Fruit fly (Drosophila melanogaster) whole organism, embryonic: ENCODE results near the gene salm.

Source experiments
- Bgb ChIP-seq: fragments of 200-800 bp; sonication (Bioruptor generic); IDR thresholded peaks from 2 replicates; pipeline ENCODE4 v1.3.6; 2022; ENCODE audit warnings: missing biosample characterization, missing genetic modification characterization; ENCODE audit not compliant: partially characterized antibody
- CG10274 ChIP-seq: fragments of 200-800 bp; sonication (Bioruptor generic); optimal IDR thresholded peaks from 3 replicates; lab custom pipeline; 2017; ENCODE audit warnings: missing biosample characterization, mild to moderate bottlenecking, missing genetic modification characterization
- CG1233 ChIP-seq: fragments of 200-800 bp; sonication (Bioruptor generic); optimal IDR thresholded peaks from 4 replicates; lab custom pipeline; 2018; ENCODE audit warnings: missing biosample characterization, mild to moderate bottlenecking, missing genetic modification characterization
- CG12942 ChIP-seq: fragments of 200-800 bp; sonication (Bioruptor generic); optimal IDR thresholded peaks from 3 replicates; lab custom pipeline; 2016; ENCODE audit warnings: missing biosample characterization, missing genetic modification characterization
- CG14050 ChIP-seq: fragments of 200-800 bp; sonication (Bioruptor generic); IDR thresholded peaks from 3 replicates; pipeline ENCODE4 v1.3.6; 2022; ENCODE audit warnings: missing biosample characterization, missing genetic modification characterization
- CG17328 ChIP-seq: fragments of 200-800 bp; sonication (Bioruptor generic); IDR thresholded peaks from 2 replicates; pipeline ENCODE4 v1.3.6; 2022; ENCODE audit warnings: missing biosample characterization, missing genetic modification characterization
- CG17361 ChIP-seq: fragments of 200-800 bp; sonication (Bioruptor generic); IDR thresholded peaks from 3 replicates; pipeline ENCODE4 v1.3.6; 2022; ENCODE audit warnings: missing biosample characterization, missing genetic modification characterization
- CG17802 ChIP-seq: fragments of 200-800 bp; sonication (Bioruptor generic); optimal IDR thresholded peaks from 2 replicates; lab custom pipeline; 2018; ENCODE audit warnings: missing biosample characterization, mild to moderate bottlenecking, missing genetic modification characterization, moderate library complexity
- CG2129 ChIP-seq: fragments of 200-800 bp; sonication (Bioruptor generic); IDR thresholded peaks from 2 replicates; pipeline ENCODE4 v1.3.6; 2022; ENCODE audit warnings: missing biosample characterization, missing genetic modification characterization; ENCODE audit not compliant: partially characterized antibody
- CG2199 ChIP-seq: fragments of 200-800 bp; sonication (Bioruptor generic); IDR thresholded peaks from 3 replicates; pipeline ENCODE4 v1.3.6; 2022; ENCODE audit warnings: missing biosample characterization, missing genetic modification characterization
- CG31224 ChIP-seq: fragments of 200-800 bp; sonication (Bioruptor generic); IDR thresholded peaks from 2 replicates; pipeline ENCODE4 v1.3.6; 2022; ENCODE audit warnings: missing biosample characterization, missing genetic modification characterization
- CG31441 ChIP-seq: fragments of 200-800 bp; sonication (Bioruptor generic); IDR thresholded peaks from 2 replicates; pipeline ENCODE4 v1.3.6; 2022; ENCODE audit warnings: missing biosample characterization, missing genetic modification characterization
- CG3995 ChIP-seq: fragments of 200-800 bp; sonication (Bioruptor generic); optimal IDR thresholded peaks from 3 replicates; lab custom pipeline; 2016; ENCODE audit warnings: missing biosample characterization, missing genetic modification characterization
- CG6654 ChIP-seq: fragments of 200-800 bp; sonication (Bioruptor generic); optimal IDR thresholded peaks from 2 replicates; lab custom pipeline; 2017; ENCODE audit warnings: missing biosample characterization, mild to moderate bottlenecking, missing genetic modification characterization
- CG8478 ChIP-seq: fragments of >200 bp; optimal IDR thresholded peaks from 2 replicates; lab custom pipeline; 2018
- Med ChIP-seq: fragments of 200-800 bp; sonication (Bioruptor generic); peaks from one replicate; lab custom pipeline; 2016; ENCODE audit warnings: missing biosample characterization, missing genetic modification characterization, mild to moderate bottlenecking, inconsistent platforms, moderate library complexity
- NfI ChIP-seq: fragments of 200-800 bp; sonication (Bioruptor generic); optimal IDR thresholded peaks from 3 replicates; lab custom pipeline; 2018; ENCODE audit warnings: missing biosample characterization, mild to moderate bottlenecking, missing genetic modification characterization, moderate library complexity
- Opbp ChIP-seq: fragments of 200-800 bp; sonication (Bioruptor generic); IDR thresholded peaks from 3 replicates; pipeline ENCODE4 v1.3.6; 2022; ENCODE audit warnings: missing biosample characterization, missing genetic modification characterization; ENCODE audit not compliant: partially characterized antibody
- ab ChIP-seq: fragments of 200-800 bp; sonication (Bioruptor generic); optimal IDR thresholded peaks from 2 replicates; lab custom pipeline; 2016; ENCODE audit warnings: missing biosample characterization, missing genetic modification characterization
- aop ChIP-seq: fragments of 200-800 bp; sonication (Bioruptor generic); IDR thresholded peaks from 2 replicates; pipeline ENCODE4 v1.3.6; 2022; ENCODE audit warnings: missing biosample characterization, missing genetic modification characterization
- az2 ChIP-seq: fragments of 200-800 bp; sonication (Bioruptor generic); optimal IDR thresholded peaks from 3 replicates; lab custom pipeline; 2016; ENCODE audit warnings: missing biosample characterization, missing genetic modification characterization
- btn ChIP-seq: fragments of 200-800 bp; sonication (Bioruptor generic); optimal IDR thresholded peaks from 2 replicates; lab custom pipeline; 2016; ENCODE audit warnings: missing biosample characterization, missing genetic modification characterization
- chif ChIP-seq, 2 experiments: fragments of 200-800 bp; sonication (Bioruptor generic); optimal IDR thresholded peaks; 3 replicates each; lab custom pipeline; 2016; ENCODE audit warnings: missing biosample characterization in 2 of 2, missing genetic modification characterization in 2 of 2
- disco-r ChIP-seq: fragments of 200-800 bp; sonication (Bioruptor generic); optimal IDR thresholded peaks from 2 replicates; lab custom pipeline; 2016; ENCODE audit warnings: missing biosample characterization, missing genetic modification characterization
- dysf ChIP-seq: fragments of 200-800 bp; sonication (Bioruptor generic); IDR thresholded peaks from 3 replicates; pipeline ENCODE4 v1.3.6; 2022; ENCODE audit warnings: missing biosample characterization, missing genetic modification characterization
- gcm ChIP-seq: fragments of 200-800 bp; sonication (Bioruptor generic); optimal IDR thresholded peaks from 2 replicates; lab custom pipeline; 2019; ENCODE audit warnings: missing biosample characterization, mild to moderate bottlenecking, missing genetic modification characterization, moderate library complexity
- gfzf ChIP-seq: fragments of 200-800 bp; sonication (Bioruptor generic); optimal IDR thresholded peaks from 2 replicates; lab custom pipeline; 2016; ENCODE audit warnings: missing biosample characterization, mild to moderate bottlenecking, missing genetic modification characterization, moderate library complexity
- gsb-n ChIP-seq: fragments of 200-800 bp; sonication (Bioruptor generic); optimal IDR thresholded peaks from 3 replicates; lab custom pipeline; 2018; ENCODE audit warnings: missing biosample characterization, mild to moderate bottlenecking, missing genetic modification characterization
- hb ChIP-seq: fragments of 200-800 bp; sonication (Bioruptor generic); IDR thresholded peaks from 3 replicates; pipeline ENCODE4 v1.3.6; 2022; ENCODE audit warnings: missing biosample characterization, missing genetic modification characterization; ENCODE audit not compliant: partially characterized antibody
- ken ChIP-seq: fragments of 200-800 bp; sonication (Bioruptor generic); IDR thresholded peaks from 3 replicates; pipeline ENCODE4 v1.3.6; 2022; ENCODE audit warnings: missing biosample characterization, missing genetic modification characterization
- lilli ChIP-seq: fragments of 200-800 bp; sonication (Bioruptor generic); optimal IDR thresholded peaks from 3 replicates; lab custom pipeline; 2016; ENCODE audit warnings: missing biosample characterization, missing genetic modification characterization
- lola ChIP-seq, 3 experiments: fragments of >200 bp in 2 of 3; fragments of 200-800 bp in 1 of 3; sonication (Bioruptor generic) in 1 of 3; optimal IDR thresholded peaks; 2 replicates each; lab custom pipeline; 2017 to 2019; ENCODE audit warnings: missing biosample characterization in 3 of 3, missing genetic modification characterization in 3 of 3, mild to moderate bottlenecking in 1 of 3, moderate library complexity in 1 of 3
- shn ChIP-seq: fragments of 200-800 bp; sonication (Bioruptor generic); optimal IDR thresholded peaks from 3 replicates; lab custom pipeline; 2016; ENCODE audit warnings: missing biosample characterization, missing genetic modification characterization
- ssp ChIP-seq: fragments of 200-800 bp; sonication (Bioruptor generic); IDR thresholded peaks from 2 replicates; pipeline ENCODE4 v1.3.6; 2022; ENCODE audit warnings: missing biosample characterization, missing genetic modification characterization
- tio ChIP-seq: fragments of 200-800 bp; sonication (Bioruptor generic); optimal IDR thresholded peaks from 2 replicates; lab custom pipeline; 2017; ENCODE audit warnings: missing biosample characterization, missing genetic modification characterization, inconsistent platforms
- ttk ChIP-seq: fragments of 200-800 bp; sonication (Bioruptor generic); IDR thresholded peaks from 2 replicates; pipeline ENCODE4 v2.1.2; 2022; ENCODE audit warnings: missing biosample characterization, missing genetic modification characterization
- tup ChIP-seq: fragments of 200-800 bp; sonication (Bioruptor generic); optimal IDR thresholded peaks from 2 replicates; lab custom pipeline; 2016; ENCODE audit warnings: missing biosample characterization, mild to moderate bottlenecking, missing genetic modification characterization, moderate library complexity
- unc-4 ChIP-seq: fragments of 200-800 bp; sonication (Bioruptor generic); IDR thresholded peaks from 2 replicates; pipeline ENCODE4 v1.3.6; 2022; ENCODE audit warnings: missing biosample characterization, missing genetic modification characterization; ENCODE audit not compliant: partially characterized antibody
- zfh2 ChIP-seq: fragments of 200-800 bp; sonication (Bioruptor generic); optimal IDR thresholded peaks from 2 replicates; lab custom pipeline; 2016; ENCODE audit warnings: missing biosample characterization, missing genetic modification characterization

salm gene

dm6 chr2L:11394099-11394498, 51.3 kb downstream of the salm start (continued):
- TF ChIP-seq gsb-n (peak; percentile 32), gfzf (GFP tag; lab: Kevin White, UChicago) (no peak), tup (GFP tag; lab: Kevin White, UChicago) (no peak), Med (no peak), tio (GFP tag; lab: Kevin White, UChicago) (peak; percentile 21), btn (GFP tag; lab: Kevin White, UChicago) (no peak), zfh2 (GFP tag; lab: Kevin White, UChicago) (no peak), aop (no peak), ab (GFP tag; lab: Kevin White, UChicago) (no peak), ttk (GFP tag; lab: Robert Waterston, UW) (peak; percentile 53), NfI (GFP tag; lab: Kevin White, UChicago) (no peak), CG17361 (GFP tag; lab: Robert Waterston, UW) (no peak), dysf (GFP tag; lab: Robert Waterston, UW) (peak; percentile 37; the same call in 1 of the 3 replicates), lilli (GFP tag; lab: Kevin White, UChicago) (peak; percentile 6), CG1233 (GFP tag; lab: Kevin White, UChicago) (no peak), ken (GFP tag; lab: Robert Waterston, UW) (peak; percentile 39; the same call in 1 of the 3 replicates), disco-r (no peak), az2 (GFP tag; lab: Kevin White, UChicago) (peak; percentile 31), CG31224 (no peak), ssp (peak; percentile 30; the same call in 1 of the 2 replicates), lola (GFP tag; optimal IDR thresholded peaks at IDR 0.05; lab: Kevin White, UChicago) (peak in 1 of 3 experiments; percentile 24), CG10274 (GFP tag; lab: Kevin White, UChicago) (no peak), CG17328 (0 out of 2 replicates have a peak, but pooled peaks have one; percentile 13), shn (no peak), CG6654 (GFP tag; lab: Kevin White, UChicago) (no peak), CG17802 (tag; lab: Kevin White, UChicago) (no peak), CG14050 (peak; percentile 36; the same call in 1 of the 3 replicates), gcm (GFP tag; lab: Kevin White, UChicago) (peak; percentile 0), CG8478 (lab: Kevin White, UChicago) (no peak), CG12942 (GFP tag; lab: Kevin White, UChicago) (no peak), CG31441 (no peak), Opbp (GFP tag; lab: Robert Waterston, UW) (no peak), Bgb (GFP tag; lab: Robert Waterston, UW) (no peak), chif (GFP tag; optimal IDR thresholded peaks at IDR 0.05; lab: Kevin White, UChicago) (peak; percentile 52 to 56), CG2199 (GFP tag; lab: Robert Waterston, UW) (no peak)

DNA sequence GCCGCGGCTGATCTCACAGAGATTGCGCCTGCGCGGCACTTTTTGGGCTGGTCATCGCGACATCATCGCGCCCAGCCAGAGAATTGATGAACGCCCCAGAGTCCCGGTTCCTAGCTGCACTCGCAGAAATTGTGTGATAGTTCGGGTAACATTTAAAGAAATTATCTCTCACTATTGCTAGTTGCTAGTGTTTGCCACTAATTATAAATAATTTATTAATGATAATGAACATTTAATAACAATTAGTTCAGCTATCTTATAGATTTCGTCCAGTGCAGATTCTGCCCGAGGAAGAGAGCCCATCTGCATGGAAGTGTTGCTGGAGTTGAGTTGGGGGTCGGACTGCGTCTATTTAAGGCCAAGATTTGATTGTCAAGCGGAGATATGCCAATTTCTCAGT, 57.7 kb downstream of the salm start:
- TF ChIP-seq unc-4 (GFP tag; lab: Robert Waterston, UW) (no peak), tio (GFP tag; lab: Kevin White, UChicago) (no peak), CG3995 (no peak), CG2129 (GFP tag; lab: Robert Waterston, UW) (no peak), Bgb (GFP tag; lab: Robert Waterston, UW) (no peak), hb (GFP tag; lab: Robert Waterston, UW) (no peak)
